Fruit fly (Drosophila melanogaster) whole organism, embryonic: ENCODE data around the gene t-Grip84.

Source experiments
- CG10267 ChIP-seq: fragments of 200-800 bp; sonication (Bioruptor generic); optimal IDR thresholded peaks from 2 replicates; lab custom pipeline; 2018; ENCODE audit warnings: missing biosample characterization, mild to moderate bottlenecking, missing genetic modification characterization, moderate library complexity
- CG10431 ChIP-seq: fragments of 200-800 bp; sonication (Bioruptor generic); optimal IDR thresholded peaks from 3 replicates; lab custom pipeline; 2018; ENCODE audit warnings: missing biosample characterization, mild to moderate bottlenecking, missing genetic modification characterization
- CG10979 ChIP-seq: fragments of 200-800 bp; sonication (Bioruptor generic); optimal IDR thresholded peaks from 2 replicates; lab custom pipeline; 2018; ENCODE audit warnings: missing biosample characterization, mild to moderate bottlenecking, missing genetic modification characterization, moderate library complexity
- CG11093 ChIP-seq: fragments of 200-800 bp; sonication (Bioruptor generic); IDR thresholded peaks from 3 replicates; pipeline ENCODE4 v1.3.6; 2022; ENCODE audit warnings: missing biosample characterization, missing genetic modification characterization
- CG12391 ChIP-seq: fragments of 200-800 bp; sonication (Bioruptor generic); optimal IDR thresholded peaks from 3 replicates; lab custom pipeline; 2018; ENCODE audit warnings: missing biosample characterization, mild to moderate bottlenecking, missing genetic modification characterization, moderate library complexity
- CG12659 ChIP-seq: fragments of 200-800 bp; sonication (Bioruptor generic); optimal IDR thresholded peaks from 3 replicates; lab custom pipeline; 2017; ENCODE audit warnings: mild to moderate bottlenecking, missing biosample characterization, missing genetic modification reagents, missing genetic modification characterization
- CG13424 ChIP-seq: fragments of 200-800 bp; sonication (Bioruptor generic); optimal IDR thresholded peaks from 2 replicates; lab custom pipeline; 2019; ENCODE audit warnings: missing biosample characterization, mild to moderate bottlenecking, missing genetic modification characterization, moderate library complexity
- CG14441 ChIP-seq: fragments of 200-800 bp; sonication (Bioruptor generic); IDR thresholded peaks from 2 replicates; pipeline ENCODE4 v1.3.6; 2022; ENCODE audit warnings: missing biosample characterization, missing genetic modification characterization
- CG15479 ChIP-seq: fragments of 200-800 bp; sonication (Bioruptor generic); optimal IDR thresholded peaks from 3 replicates; lab custom pipeline; 2019; ENCODE audit warnings: missing biosample characterization, mild to moderate bottlenecking, missing genetic modification characterization, moderate library complexity
- CG15514 ChIP-seq: fragments of 200-800 bp; sonication (Bioruptor generic); optimal IDR thresholded peaks from 3 replicates; lab custom pipeline; 2017; ENCODE audit warnings: missing biosample characterization, missing genetic modification characterization, mild to moderate bottlenecking, moderate library complexity, missing genetic modification reagents
- CG16813 ChIP-seq: fragments of 200-800 bp; sonication (Bioruptor generic); IDR thresholded peaks from 3 replicates; pipeline ENCODE4 v1.3.6; 2022; ENCODE audit warnings: missing biosample characterization, missing genetic modification characterization; ENCODE audit not compliant: partially characterized antibody
- CG17328 ChIP-seq: fragments of 200-800 bp; sonication (Bioruptor generic); IDR thresholded peaks from 2 replicates; pipeline ENCODE4 v1.3.6; 2022; ENCODE audit warnings: missing biosample characterization, missing genetic modification characterization
- CG17359 ChIP-seq: fragments of 200-800 bp; sonication (Bioruptor generic); optimal IDR thresholded peaks from 3 replicates; lab custom pipeline; 2018; ENCODE audit warnings: missing biosample characterization, mild to moderate bottlenecking, missing genetic modification characterization, moderate library complexity
- CG17361 ChIP-seq: fragments of 200-800 bp; sonication (Bioruptor generic); IDR thresholded peaks from 3 replicates; pipeline ENCODE4 v1.3.6; 2022; ENCODE audit warnings: missing biosample characterization, missing genetic modification characterization
- CG17385 ChIP-seq: fragments of 200-800 bp; sonication (Bioruptor generic); optimal IDR thresholded peaks from 3 replicates; lab custom pipeline; 2018; ENCODE audit warnings: missing biosample characterization, mild to moderate bottlenecking, missing genetic modification characterization
- CG31441 ChIP-seq: fragments of 200-800 bp; sonication (Bioruptor generic); IDR thresholded peaks from 2 replicates; pipeline ENCODE4 v1.3.6; 2022; ENCODE audit warnings: missing biosample characterization, missing genetic modification characterization
- CG4707 ChIP-seq: fragments of 200-800 bp; sonication (Bioruptor generic); optimal IDR thresholded peaks from 2 replicates; lab custom pipeline; 2018; ENCODE audit warnings: missing biosample characterization, mild to moderate bottlenecking, missing genetic modification characterization, moderate library complexity
- CG7271 ChIP-seq: fragments of 200-800 bp; sonication (Bioruptor generic); optimal IDR thresholded peaks from 2 replicates; lab custom pipeline; 2018; ENCODE audit warnings: missing biosample characterization, mild to moderate bottlenecking, missing genetic modification characterization, moderate library complexity
- CG8359 ChIP-seq: fragments of 200-800 bp; sonication (Bioruptor generic); optimal IDR thresholded peaks from 2 replicates; lab custom pipeline; 2017; ENCODE audit warnings: missing biosample characterization, mild to moderate bottlenecking, missing genetic modification characterization, borderline replicate concordance
- CG8924 ChIP-seq: fragments of 200-800 bp; optimal IDR thresholded peaks from 3 replicates; lab custom pipeline; 2019; ENCODE audit warnings: missing biosample characterization, mild to moderate bottlenecking, missing genetic modification characterization, moderate library complexity
- CG9817 ChIP-seq: fragments of 200-800 bp; sonication (Bioruptor generic); optimal IDR thresholded peaks from 2 replicates; lab custom pipeline; 2018; ENCODE audit warnings: missing biosample characterization, mild to moderate bottlenecking, missing genetic modification characterization, moderate library complexity
- Dfd ChIP-seq, 2 experiments: fragments of >200 bp; optimal IDR thresholded peaks; 2 replicates each; lab custom pipeline; 2017; ENCODE audit warnings: missing biosample characterization in 2 of 2, missing genetic modification characterization in 2 of 2
- Drgx ChIP-seq: fragments of 200-800 bp; sonication (Bioruptor generic); IDR thresholded peaks from 2 replicates; pipeline ENCODE4 v1.3.6; 2022; ENCODE audit warnings: missing biosample characterization, missing genetic modification characterization
- Ets65A ChIP-seq: fragments of 200-800 bp; sonication (Bioruptor generic); peaks from one replicate; lab custom pipeline; 2016; ENCODE audit warnings: missing biosample characterization, missing genetic modification characterization
- H15 ChIP-seq: fragments of 200-800 bp; sonication (Bioruptor generic); IDR thresholded peaks from 3 replicates; pipeline ENCODE4 v1.3.6; 2022; ENCODE audit warnings: missing biosample characterization, missing genetic modification characterization
- Hr51 ChIP-seq, 2 experiments: fragments of 200-800 bp; sonication (Bioruptor generic); optimal IDR thresholded peaks; 2 replicates in 1 of 2; 3 replicates in 1 of 2; lab custom pipeline; 2016 to 2018; ENCODE audit warnings: missing biosample characterization in 2 of 2, missing genetic modification characterization in 2 of 2, mild to moderate bottlenecking in 1 of 2, moderate library complexity in 1 of 2
- Six4 ChIP-seq: fragments of 200-800 bp; sonication (Bioruptor generic); optimal IDR thresholded peaks from 2 replicates; lab custom pipeline; 2016; ENCODE audit warnings: missing biosample characterization, missing genetic modification characterization
- Sox100B ChIP-seq: fragments of 200-800 bp; sonication (Bioruptor generic); optimal IDR thresholded peaks from 3 replicates; lab custom pipeline; 2018; ENCODE audit warnings: missing biosample characterization, mild to moderate bottlenecking, missing genetic modification characterization
- Sry-δ ChIP-seq: fragments of 200-800 bp; sonication (Bioruptor generic); optimal IDR thresholded peaks from 2 replicates; lab custom pipeline; 2016; ENCODE audit warnings: missing biosample characterization, missing genetic modification characterization
- Xrp1 ChIP-seq: fragments of 200-800 bp; sonication (Bioruptor generic); IDR thresholded peaks from 2 replicates; pipeline ENCODE4 v1.3.6; 2022; ENCODE audit warnings: missing biosample characterization, missing genetic modification characterization
- ab ChIP-seq: fragments of 200-800 bp; sonication (Bioruptor generic); optimal IDR thresholded peaks from 2 replicates; lab custom pipeline; 2016; ENCODE audit warnings: missing biosample characterization, missing genetic modification characterization
- az2 ChIP-seq: fragments of 200-800 bp; sonication (Bioruptor generic); optimal IDR thresholded peaks from 3 replicates; lab custom pipeline; 2016; ENCODE audit warnings: missing biosample characterization, missing genetic modification characterization
- crol ChIP-seq: fragments of 200-800 bp; sonication (Bioruptor generic); IDR thresholded peaks from 2 replicates; pipeline ENCODE4 v1.3.6; 2022; ENCODE audit warnings: missing biosample characterization, missing genetic modification characterization
- fd96Cb ChIP-seq: fragments of 200-800 bp; sonication (Bioruptor generic); optimal IDR thresholded peaks from 2 replicates; lab custom pipeline; 2018; ENCODE audit warnings: missing biosample characterization, mild to moderate bottlenecking, missing genetic modification characterization, moderate library complexity
- gfzf ChIP-seq: fragments of 200-800 bp; sonication (Bioruptor generic); optimal IDR thresholded peaks from 2 replicates; lab custom pipeline; 2016; ENCODE audit warnings: missing biosample characterization, mild to moderate bottlenecking, missing genetic modification characterization, moderate library complexity
- grau ChIP-seq: fragments of 200-800 bp; optimal IDR thresholded peaks from 3 replicates; lab custom pipeline; 2019; ENCODE audit warnings: missing biosample characterization, mild to moderate bottlenecking, missing genetic modification characterization, moderate library complexity
- lab ChIP-seq: fragments of 200-800 bp; sonication (Bioruptor generic); optimal IDR thresholded peaks from 3 replicates; lab custom pipeline; 2017; ENCODE audit warnings: missing biosample characterization, missing genetic modification characterization, mild to moderate bottlenecking, moderate library complexity, missing genetic modification reagents
- nmo ChIP-seq: fragments of 200-800 bp; sonication (Bioruptor generic); optimal IDR thresholded peaks from 2 replicates; lab custom pipeline; 2018; ENCODE audit warnings: missing biosample characterization, mild to moderate bottlenecking, missing genetic modification characterization, moderate library complexity
- oc ChIP-seq: fragments of 200-800 bp; sonication (Bioruptor generic); optimal IDR thresholded peaks from 2 replicates; lab custom pipeline; 2018; ENCODE audit warnings: missing biosample characterization, mild to moderate bottlenecking, missing genetic modification characterization, moderate library complexity
- ro ChIP-seq: fragments of 200-800 bp; sonication (Bioruptor generic); IDR thresholded peaks from 2 replicates; pipeline ENCODE4 v1.3.6; 2022; ENCODE audit warnings: missing biosample characterization, missing genetic modification characterization
- row ChIP-seq: fragments of 200-800 bp; sonication (Bioruptor generic); IDR thresholded peaks from 3 replicates; pipeline ENCODE4 v1.3.6; 2022; ENCODE audit warnings: missing biosample characterization, missing genetic modification characterization
- sens ChIP-seq: fragments of 200-800 bp; sonication (Bioruptor generic); peaks from one replicate; lab custom pipeline; 2016; ENCODE audit warnings: missing biosample characterization, missing genetic modification characterization
- stc ChIP-seq: fragments of 200-800 bp; sonication (Bioruptor generic); IDR thresholded peaks from 2 replicates; pipeline ENCODE4 v1.3.6; 2022; ENCODE audit warnings: missing biosample characterization, missing genetic modification characterization
- tap ChIP-seq: fragments of 200-800 bp; optimal IDR thresholded peaks from 3 replicates; lab custom pipeline; 2019; ENCODE audit warnings: missing biosample characterization, mild to moderate bottlenecking, missing genetic modification characterization, moderate library complexity
- tio ChIP-seq: fragments of 200-800 bp; sonication (Bioruptor generic); optimal IDR thresholded peaks from 2 replicates; lab custom pipeline; 2017; ENCODE audit warnings: missing biosample characterization, missing genetic modification characterization, inconsistent platforms
- ttk ChIP-seq: fragments of 200-800 bp; sonication (Bioruptor generic); IDR thresholded peaks from 2 replicates; pipeline ENCODE4 v2.1.2; 2022; ENCODE audit warnings: missing biosample characterization, missing genetic modification characterization
- tx ChIP-seq: fragments of 200-800 bp; sonication (Bioruptor generic); optimal IDR thresholded peaks from 2 replicates; lab custom pipeline; 2016; ENCODE audit warnings: missing biosample characterization, missing genetic modification characterization
- unpg ChIP-seq: fragments of 200-800 bp; sonication (Bioruptor generic); optimal IDR thresholded peaks from 3 replicates; lab custom pipeline; 2018; ENCODE audit warnings: missing biosample characterization, mild to moderate bottlenecking, missing genetic modification characterization, moderate library complexity
- wor ChIP-seq: fragments of 200-800 bp; sonication (Bioruptor generic); IDR thresholded peaks from 2 replicates; pipeline ENCODE4 v1.3.6; 2022; ENCODE audit warnings: missing biosample characterization, missing genetic modification characterization

The t-Grip84 gene

dm6 chr3L:7592113-7592752 lies 1.4 kb upstream of the t-Grip84 start (continued):
- TF ChIP-seq CG13424 (tag; lab: Kevin White, UChicago) = peak; percentile 54
- TF ChIP-seq Hr51 (GFP tag; optimal IDR thresholded peaks at IDR 0.05; lab: Kevin White, UChicago) = peak in 1 of 2 experiments; percentile 67
- TF ChIP-seq CG10979 (tag; lab: Kevin White, UChicago) = peak; percentile 69
- TF ChIP-seq CG14441 = 0 out of 2 replicates have a peak, but pooled peaks have one; percentile 5
- peak; percentile 17 for TF ChIP-seq Ets65A (GFP tag; lab: Kevin White, UChicago)
- peak; percentile 71 for TF ChIP-seq grau (tag; lab: Kevin White, UChicago)
- TF ChIP-seq lab = peak; percentile 22
- TF ChIP-seq oc = no peak
- TF ChIP-seq wor (GFP tag; lab: Robert Waterston, UW) = peak; percentile 30
- TF ChIP-seq gfzf = no peak
- TF ChIP-seq row (GFP tag; lab: Robert Waterston, UW) = peak; percentile 35; the same call in 1 of the 3 replicates
- no peak for TF ChIP-seq CG8359 (GFP tag; lab: Kevin White, UChicago)
- peak; percentile 9 for TF ChIP-seq CG9817 (tag; lab: Kevin White, UChicago)
- TF ChIP-seq unpg (GFP tag; lab: Kevin White, UChicago) = peak; percentile 64
- no peak for TF ChIP-seq Sry-δ (GFP tag; lab: Kevin White, UChicago)
- TF ChIP-seq CG11093 = peak; percentile 43; the same call in 1 of the 3 replicates
- peak; percentile 67 for TF ChIP-seq CG31441 (GFP tag; lab: Robert Waterston, UW)
- TF ChIP-seq CG10431 = peak; percentile 0
- TF ChIP-seq crol = no peak
- TF ChIP-seq CG17385 = peak; percentile 9
- TF ChIP-seq Dfd (GFP tag; optimal IDR thresholded peaks at IDR 0.05; lab: Kevin White, UChicago) = no peak
- TF ChIP-seq ro (GFP tag; lab: Robert Waterston, UW) = no peak
- TF ChIP-seq Six4 (GFP tag; lab: Kevin White, UChicago) = no peak
- TF ChIP-seq CG17328 (GFP tag; lab: Robert Waterston, UW) = peak; percentile 45; the same call in 1 of the 2 replicates
- no peak for TF ChIP-seq CG4707 (GFP tag; lab: Kevin White, UChicago)
- TF ChIP-seq CG12391 (tag; lab: Kevin White, UChicago) = peak; percentile 54
- peak; percentile 25; the same call in 1 of the 2 replicates for TF ChIP-seq Drgx (GFP tag; lab: Robert Waterston, UW)
- TF ChIP-seq Sox100B (GFP tag; lab: Kevin White, UChicago) = peak; percentile 72
- peak; percentile 74 for TF ChIP-seq nmo (GFP tag; lab: Kevin White, UChicago)
- peak; percentile 17 for TF ChIP-seq CG12659 (GFP tag; lab: Kevin White, UChicago)
- TF ChIP-seq fd96Cb (tag; lab: Kevin White, UChicago) = peak; percentile 55
- TF ChIP-seq CG15479 (GFP tag; lab: Kevin White, UChicago) = no peak
- TF ChIP-seq H15 = no peak
- TF ChIP-seq Xrp1 (GFP tag; lab: Robert Waterston, UW) = peak; percentile 61; the same call in 1 of the 2 replicates
- no peak for TF ChIP-seq CG7271 (tag; lab: Kevin White, UChicago)
- no peak for TF ChIP-seq ttk (GFP tag; lab: Robert Waterston, UW)
- TF ChIP-seq tio = peak; percentile 7
- TF ChIP-seq CG17359 (tag; lab: Kevin White, UChicago) = peak; percentile 46
- 0 out of 2 replicates have a peak, but pooled peaks have one; percentile 14 for TF ChIP-seq stc (GFP tag; lab: Robert Waterston, UW)
- no peak for TF ChIP-seq CG15514
- TF ChIP-seq tap (tag; lab: Kevin White, UChicago) = peak; percentile 55
- peak; percentile 50 for TF ChIP-seq CG8924 (tag; lab: Kevin White, UChicago)
- peak; percentile 59 for TF ChIP-seq sens (GFP tag; lab: Kevin White, UChicago)
- peak; percentile 51 for TF ChIP-seq CG10267 (tag; lab: Kevin White, UChicago)
- TF ChIP-seq CG17361 (GFP tag; lab: Robert Waterston, UW) = peak; percentile 37; the same call in 2 of the 3 replicates
- no peak for TF ChIP-seq tx (GFP tag; lab: Kevin White, UChicago)
- TF ChIP-seq CG16813 (GFP tag; lab: Robert Waterston, UW) = no peak
- peak; percentile 19 for TF ChIP-seq az2
- no peak for TF ChIP-seq ab (GFP tag; lab: Kevin White, UChicago)
